Worm (Caenorhabditis elegans) whole organism, late embryonic: ENCODE measurements around the gene T05G5.1.
A peak's percentile ranks its signal among the peaks of the same experiment; 100 is the strongest.

ENCODE experiments used
- F13H6.1 ChIP-seq: sonication (generic microtip); optimal IDR thresholded peaks from 2 replicates; lab custom pipeline; 2016; ENCODE audit warnings: missing genetic modification characterization, missing compliant biosample characterization
- K09A11.1 ChIP-seq: sonication (generic microtip); optimal IDR thresholded peaks from 2 replicates; lab custom pipeline; 2017; ENCODE audit warnings: antibody characterized with exemption, mild to moderate bottlenecking, missing genetic modification characterization, missing compliant biosample characterization; ENCODE audit not compliant: insufficient read depth
- ahr-1 ChIP-seq: sonication (generic microtip); optimal IDR thresholded peaks from 2 replicates; lab custom pipeline; 2016; ENCODE audit warnings: missing genetic modification characterization, missing compliant biosample characterization
- ama-1 ChIP-seq: fragments of 150-350 bp; optimal IDR thresholded peaks from 2 replicates; lab custom pipeline; 2014
- ceh-14 ChIP-seq: sonication (generic microtip); optimal IDR thresholded peaks from 2 replicates; lab custom pipeline; 2016; ENCODE audit warnings: missing genotype, missing genetic modification characterization, missing compliant biosample characterization
- ceh-18 ChIP-seq: sonication (generic microtip); optimal IDR thresholded peaks from 2 replicates; lab custom pipeline; 2016; ENCODE audit warnings: missing genetic modification characterization, missing compliant biosample characterization
- ceh-19 ChIP-seq: fragments of 200-800 bp; sonication (Bioruptor generic); optimal IDR thresholded peaks from 2 replicates; lab custom pipeline; 2018; ENCODE audit warnings: mild to moderate bottlenecking, missing genetic modification characterization, missing compliant biosample characterization
- ceh-2 ChIP-seq: sonication (generic microtip); optimal IDR thresholded peaks from 2 replicates; lab custom pipeline; 2016; ENCODE audit warnings: missing genotype, missing genetic modification characterization, missing compliant biosample characterization
- ceh-24 ChIP-seq: sonication (generic microtip); optimal IDR thresholded peaks from 2 replicates; lab custom pipeline; 2016; ENCODE audit warnings: mild to moderate bottlenecking, missing genetic modification characterization, missing compliant biosample characterization
- ceh-30 ChIP-seq: fragments of 150-350 bp; optimal IDR thresholded peaks from 2 replicates; lab custom pipeline; 2014; ENCODE audit warnings: missing biosample characterization, missing genetic modification characterization
- ceh-31 ChIP-seq: sonication (generic microtip); optimal IDR thresholded peaks from 2 replicates; lab custom pipeline; 2016; ENCODE audit warnings: missing genetic modification characterization, missing compliant biosample characterization
- ceh-34 ChIP-seq: sonication (generic microtip); optimal IDR thresholded peaks from 2 replicates; lab custom pipeline; 2016; ENCODE audit warnings: mild to moderate bottlenecking, missing genetic modification characterization, missing compliant biosample characterization
- ceh-6 ChIP-seq: fragments of 200-800 bp; sonication (Bioruptor generic); optimal IDR thresholded peaks from 2 replicates; lab custom pipeline; 2018; ENCODE audit warnings: mild to moderate bottlenecking, missing genetic modification characterization, missing compliant biosample characterization
- ceh-9 ChIP-seq: sonication (generic microtip); optimal IDR thresholded peaks from 2 replicates; lab custom pipeline; 2016; ENCODE audit warnings: mild to moderate bottlenecking, missing genetic modification characterization, inconsistent platforms, missing compliant biosample characterization
- dve-1 ChIP-seq: sonication (generic microtip); optimal IDR thresholded peaks from 2 replicates; lab custom pipeline; 2017; ENCODE audit warnings: antibody characterized with exemption, mild to moderate bottlenecking, missing genetic modification characterization, missing compliant biosample characterization
- elt-2 ChIP-seq: sonication (generic microtip); optimal IDR thresholded peaks from 2 replicates; lab custom pipeline; 2016; ENCODE audit warnings: missing genetic modification reagents, missing genetic modification characterization, missing compliant biosample characterization
- elt-4 ChIP-seq: sonication (generic microtip); optimal IDR thresholded peaks from 2 replicates; lab custom pipeline; 2016; ENCODE audit warnings: missing genetic modification characterization, missing compliant biosample characterization
- fkh-10 ChIP-seq: fragments of 150-350 bp; optimal IDR thresholded peaks from 2 replicates; lab custom pipeline; 2014; ENCODE audit warnings: missing biosample characterization, missing genetic modification reagents, missing genetic modification characterization
- gmeb-2 ChIP-seq: sonication (generic microtip); optimal IDR thresholded peaks from 2 replicates; lab custom pipeline; 2016; ENCODE audit warnings: missing genetic modification characterization, inconsistent platforms, missing compliant biosample characterization
- hlh-30 ChIP-seq: sonication (generic microtip); optimal IDR thresholded peaks from 2 replicates; lab custom pipeline; 2017; ENCODE audit warnings: antibody characterized with exemption, missing genetic modification characterization, missing compliant biosample characterization; ENCODE audit not compliant: insufficient read depth
- hlh-6 ChIP-seq: sonication (generic microtip); optimal IDR thresholded peaks from 2 replicates; lab custom pipeline; 2016; ENCODE audit warnings: missing genotype, missing genetic modification characterization, missing compliant biosample characterization
- lin-11 ChIP-seq: fragments of 200-800 bp; sonication (Bioruptor generic); optimal IDR thresholded peaks from 2 replicates; lab custom pipeline; 2018; ENCODE audit warnings: mild to moderate bottlenecking, missing genetic modification characterization, missing compliant biosample characterization
- nfya-1 ChIP-seq: sonication (generic microtip); optimal IDR thresholded peaks from 2 replicates; lab custom pipeline; 2017; ENCODE audit warnings: missing genetic modification characterization, mild to moderate bottlenecking, missing compliant biosample characterization, antibody characterized with exemption, moderate library complexity
- nhr-11 ChIP-seq: fragments of 150-350 bp; optimal IDR thresholded peaks from 2 replicates; lab custom pipeline; 2014; ENCODE audit warnings: missing biosample characterization, missing genetic modification characterization
- nhr-232 ChIP-seq: sonication (generic microtip); optimal IDR thresholded peaks from 2 replicates; lab custom pipeline; 2016; ENCODE audit warnings: missing genetic modification characterization, missing compliant biosample characterization
- npax-4 ChIP-seq: sonication (generic microtip); optimal IDR thresholded peaks from 2 replicates; lab custom pipeline; 2016; ENCODE audit warnings: missing genetic modification characterization, missing compliant biosample characterization
- pag-3 ChIP-seq: sonication (generic microtip); optimal IDR thresholded peaks from 2 replicates; lab custom pipeline; 2016; ENCODE audit warnings: missing compliant biosample characterization, missing genetic modification characterization, borderline replicate concordance
- pat-9 ChIP-seq: fragments of 200-800 bp; sonication (Bioruptor generic); optimal IDR thresholded peaks from 2 replicates; lab custom pipeline; 2018; ENCODE audit warnings: mild to moderate bottlenecking, missing genetic modification characterization, moderate library complexity, missing compliant biosample characterization
- pax-1 ChIP-seq: fragments of 150-350 bp; optimal IDR thresholded peaks from 2 replicates; lab custom pipeline; 2014; ENCODE audit warnings: missing biosample characterization, missing genetic modification characterization
- pha-4 ChIP-seq: fragments of 150-350 bp; optimal IDR thresholded peaks from 2 replicates; lab custom pipeline; 2018; ENCODE audit warnings: missing biosample characterization, missing genetic modification reagents, missing genetic modification characterization
- pqm-1 ChIP-seq: sonication (generic microtip); optimal IDR thresholded peaks from 2 replicates; lab custom pipeline; 2016; ENCODE audit warnings: missing genetic modification characterization, missing compliant biosample characterization
- pros-1 ChIP-seq: fragments of 150-350 bp; optimal IDR thresholded peaks from 2 replicates; lab custom pipeline; 2014; ENCODE audit warnings: missing biosample characterization, missing genetic modification reagents, missing genetic modification characterization
- ref-2 ChIP-seq: sonication (generic microtip); optimal IDR thresholded peaks from 2 replicates; lab custom pipeline; 2016; ENCODE audit warnings: missing genetic modification characterization, missing compliant biosample characterization
- rnt-1 ChIP-seq: sonication (generic microtip); optimal IDR thresholded peaks from 2 replicates; lab custom pipeline; 2016; ENCODE audit warnings: missing genetic modification characterization, missing compliant biosample characterization
- sdc-2 ChIP-seq: sonication (generic microtip); optimal IDR thresholded peaks from 2 replicates; lab custom pipeline; 2016; ENCODE audit warnings: missing genotype, missing genetic modification characterization, missing compliant biosample characterization
- sox-4 ChIP-seq: sonication (generic microtip); optimal IDR thresholded peaks from 2 replicates; lab custom pipeline; 2017; ENCODE audit warnings: mild to moderate bottlenecking, missing genetic modification characterization, inconsistent platforms, missing compliant biosample characterization
- syd-9 ChIP-seq: sonication (generic microtip); optimal IDR thresholded peaks from 2 replicates; lab custom pipeline; 2016; ENCODE audit warnings: mild to moderate bottlenecking, missing genetic modification characterization, moderate library complexity, missing compliant biosample characterization
- ttx-3 ChIP-seq: sonication (generic microtip); optimal IDR thresholded peaks from 2 replicates; lab custom pipeline; 2016; ENCODE audit warnings: missing genetic modification reagents, missing genetic modification characterization, missing compliant biosample characterization
- unc-3 ChIP-seq, 2 experiments: fragments of 200-800 bp in 1 of 2; sonication (Bioruptor generic) in 1 of 2; sonication (generic microtip) in 1 of 2; conservative IDR thresholded peaks in 1 of 2; optimal IDR thresholded peaks in 1 of 2; 2 replicates each; pipeline versions ENCODE4 v1.3.6 to Lab custom; 2016 to 2022; ENCODE audit warnings: missing compliant biosample characterization in 2 of 2, missing genetic modification characterization in 2 of 2, missing genetic modification reagents in 1 of 2
- unc-42 ChIP-seq: sonication (generic microtip); optimal IDR thresholded peaks from 2 replicates; lab custom pipeline; 2016; ENCODE audit warnings: missing genotype, missing genetic modification characterization, missing compliant biosample characterization
- unc-55 ChIP-seq: sonication (generic microtip); optimal IDR thresholded peaks from 2 replicates; lab custom pipeline; 2017; ENCODE audit warnings: missing biosample characterization, missing genetic modification reagents, missing genetic modification characterization

Gene T05G5.1

ce11 chrIII:9780665-9781304, 37.6 kb upstream of the T05G5.1 start, which contains the start of gene vha-1 (continued):
- TF ChIP-seq sox-4 (tag; lab: Kevin White, UChicago) (no peak), npax-4 (no peak), elt-2 (tag; lab: Kevin White, UChicago) (peak; percentile 39), dve-1 (tag; lab: Kevin White, UChicago) (peak; percentile 58), K09A11.1 (tag; lab: Kevin White, UChicago) (peak; percentile 15), ceh-18 (tag; lab: Kevin White, UChicago) (peak; percentile 52), unc-42 (peak; percentile 44), sdc-2 (no peak), ama-1 (peak; percentile 24), ttx-3 (peak; percentile 2), ceh-14 (tag; lab: Kevin White, UChicago) (no peak), elt-4 (tag; lab: Kevin White, UChicago) (no peak), ceh-6 (GFP tag; lab: Kevin White, UChicago) (no peak), ceh-31 (peak; percentile 61), pag-3 (tag; lab: Kevin White, UChicago) (no peak), ceh-19 (GFP tag; lab: Kevin White, UChicago) (no peak)

DNA sequence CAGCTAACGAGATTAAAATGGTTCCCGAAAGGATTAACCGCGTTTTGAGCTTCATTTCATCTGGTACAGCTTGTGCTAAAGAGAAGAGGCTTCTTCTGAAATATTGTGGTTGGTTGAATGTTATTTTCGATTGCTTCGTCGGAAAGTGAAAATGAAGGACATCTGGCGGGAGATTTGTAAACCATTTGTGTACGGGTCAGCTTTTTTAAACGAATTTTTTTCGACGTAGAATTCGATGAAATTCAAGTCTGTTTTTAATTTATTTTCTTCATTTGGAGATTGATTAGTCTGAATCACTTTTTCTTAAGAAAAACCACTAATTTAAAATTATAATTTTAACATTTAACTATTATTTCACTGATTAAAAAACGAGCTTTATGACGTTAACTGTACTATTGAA, 37.1 kb upstream of the T05G5.1 start, which contains the start of gene sqv-3:
sqv-3 (minus strand) TSS at position 101 of the 400 bp plus-strand sequence.
- TF ChIP-seq ref-2 (tag; lab: Kevin White, UChicago) (no peak), ceh-9 (no peak), ceh-30 (tag; lab: Kevin White, UChicago) (no peak)

DNA sequence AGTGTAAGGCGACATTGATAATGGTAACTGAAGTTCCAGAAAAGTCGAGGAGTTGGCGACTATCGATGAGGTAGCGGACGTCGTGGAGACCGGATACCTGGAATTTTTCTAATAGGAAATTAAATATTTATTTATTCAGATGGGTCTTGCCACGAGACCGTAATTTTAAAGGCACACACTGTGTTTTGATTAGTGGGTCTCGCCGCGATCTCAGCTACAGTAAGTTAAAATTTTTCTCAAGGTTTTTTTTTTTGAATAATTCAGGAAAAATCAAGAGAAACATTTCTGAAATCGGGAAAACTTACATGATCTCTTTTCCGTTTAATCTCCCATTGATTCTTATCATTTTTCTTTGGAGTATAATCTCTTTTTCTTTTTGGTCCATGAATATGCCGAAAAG, 35.9 kb upstream of the T05G5.1 start:
- TF ChIP-seq ahr-1 (tag; lab: Kevin White, UChicago) (no peak), ama-1 (no peak), ceh-2 (tag; lab: Kevin White, UChicago) (no peak), rnt-1 (tag; lab: Kevin White, UChicago) (no peak), ceh-24 (tag; lab: Kevin White, UChicago) (no peak), gmeb-2 (no peak), pros-1 (tag; lab: Kevin White, UChicago) (no peak)
- TF ChIP-seq, all 69 proteins: peak for 0

ce11 chrIII:9776323-9776722, 33.2 kb upstream of the T05G5.1 start, which contains the start of gene usp-46:
Gene usp-46, plus strand, starts transcription at chrIII:9776623.
- TF ChIP-seq pros-1 (tag; lab: Kevin White, UChicago) = no peak
- no peak for TF ChIP-seq pqm-1 (tag; lab: Kevin White, UChicago)
- TF ChIP-seq unc-3 (GFP tag; conservative IDR thresholded peaks at IDR 0.05; lab: Robert Waterston, UW) = no peak
- no peak for TF ChIP-seq unc-3 (tag; optimal IDR thresholded peaks at IDR 0.05; lab: Kevin White, UChicago)
- TF ChIP-seq nhr-11 (tag; lab: Kevin White, UChicago) = no peak
- peak; percentile 43 for TF ChIP-seq pax-1 (tag; lab: Kevin White, UChicago)
- TF ChIP-seq ceh-31 = peak; percentile 16

ce11 chrIII:9775916-9776315, 32.8 kb upstream of the T05G5.1 start:
- no peak for TF ChIP-seq unc-55
- no peak for TF ChIP-seq nhr-11 (tag; lab: Kevin White, UChicago)
- TF ChIP-seq syd-9 (tag; lab: Kevin White, UChicago) = no peak
- no peak for TF ChIP-seq ceh-34
- no peak for TF ChIP-seq hlh-30 (tag; lab: Kevin White, UChicago)
- TF ChIP-seq lin-11 (tag; lab: Kevin White, UChicago) = no peak
- no peak for TF ChIP-seq F13H6.1
- no peak for TF ChIP-seq ceh-19 (GFP tag; lab: Kevin White, UChicago)
- TF ChIP-seq pat-9 (tag; lab: Kevin White, UChicago) = no peak
- TF ChIP-seq pros-1 (tag; lab: Kevin White, UChicago) = no peak
- TF ChIP-seq fkh-10 (GFP tag; lab: Kevin White, UChicago) = no peak
- TF ChIP-seq nfya-1 (tag; lab: Kevin White, UChicago) = no peak
- no peak for TF ChIP-seq pha-4
- TF ChIP-seq ceh-30 (tag; lab: Kevin White, UChicago) = no peak
- no peak for TF ChIP-seq hlh-6 (tag; lab: Kevin White, UChicago)
- TF ChIP-seq nhr-232 (tag; lab: Kevin White, UChicago) = no peak
- TF ChIP-seq, all 69 proteins: peak for 0
